Worm (Caenorhabditis elegans): Measurements from ENCODE around the gene C47A4.3.
A peak's percentile ranks its signal among the peaks of the same experiment; 100 is the strongest.

C47A4.3 gene

DNA sequence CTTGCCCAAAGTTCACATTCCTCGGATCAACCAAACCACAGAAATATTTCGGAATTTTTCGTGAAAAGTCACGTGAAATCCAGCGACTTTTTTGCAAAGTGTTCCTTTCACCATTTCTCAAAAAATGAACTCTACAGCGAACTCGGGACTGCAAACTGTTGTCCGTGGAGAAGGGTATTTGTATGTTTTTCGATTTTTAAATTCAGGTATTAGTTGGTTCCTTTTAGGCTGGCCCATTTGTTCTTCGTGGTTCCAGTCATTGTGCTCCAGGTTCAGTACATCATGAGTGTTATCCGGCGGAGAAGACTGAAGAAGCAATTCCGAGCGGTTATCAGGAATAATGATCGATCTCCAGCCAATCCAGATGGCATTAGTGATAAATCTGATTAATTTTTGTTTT lies 34.6 kb upstream of the C47A4.3 start:
- TF ChIP-seq zip-8 (tag; optimal IDR thresholded peaks at IDR 0.05) (no peak), mab-5 (tag; optimal IDR thresholded peaks at IDR 0.05) (no peak), ceh-43 (GFP tag; optimal IDR thresholded peaks at IDR 0.05) (no peak), nhr-28 (tag; optimal IDR thresholded peaks at IDR 0.05) (no peak), bed-3 (GFP tag; optimal IDR thresholded peaks at IDR 0.05) (no peak)

DNA sequence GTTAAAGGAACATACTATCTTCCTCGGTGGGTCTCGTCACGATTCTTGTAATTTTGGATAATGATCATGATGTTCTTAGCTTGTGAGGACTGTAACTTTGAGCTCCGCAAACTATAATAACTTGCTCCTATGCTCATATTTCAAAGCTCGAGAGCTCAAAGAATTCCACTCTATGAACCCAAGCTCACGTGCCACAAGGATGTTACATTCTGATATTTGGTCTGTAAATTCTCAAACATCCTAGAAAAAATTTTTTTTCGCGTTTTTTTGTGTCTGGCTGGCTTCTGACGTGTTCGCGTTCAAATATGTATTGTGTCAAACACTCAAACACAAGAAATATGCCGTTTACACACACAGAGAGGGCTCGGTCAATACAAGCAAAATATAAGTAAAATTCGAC lies 34.0 kb upstream of the C47A4.3 start, which contains the start of gene Y45F10D.16:
Y45F10D.16 (plus strand) TSS at position 301 of the 400 bp plus-strand sequence.
- TF ChIP-seq nhr-12 (tag; optimal IDR thresholded peaks at IDR 0.05) (no peak), nhr-76 (tag; optimal IDR thresholded peaks at IDR 0.05) (no peak), lin-32 (GFP tag; optimal IDR thresholded peaks at IDR 0.05) (no peak), hlh-1 (tag; optimal IDR thresholded peaks at IDR 0.05) (no peak), nhr-2 (tag; optimal IDR thresholded peaks at IDR 0.05) (no peak), unc-62 (GFP tag; optimal IDR thresholded peaks at IDR 0.05) (no peak)

DNA sequence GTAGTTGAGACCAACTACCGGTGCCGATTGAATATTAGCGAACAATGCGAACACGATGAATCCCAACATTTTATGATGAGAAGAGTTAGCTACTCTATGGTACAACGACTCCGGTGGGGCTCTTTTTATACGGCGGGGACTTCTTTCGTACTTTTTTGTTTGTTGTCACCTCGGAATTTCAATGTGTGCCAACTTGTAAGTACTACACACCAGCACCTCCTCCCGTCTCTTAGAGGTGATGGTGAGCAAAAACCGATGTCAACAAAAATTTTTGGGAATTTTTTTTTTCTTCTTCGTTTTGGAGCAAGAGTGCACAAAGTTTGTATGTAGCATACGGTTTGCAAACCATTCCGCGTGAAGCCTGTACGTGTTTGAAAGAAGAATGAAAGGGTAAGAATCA lies 32.4 kb upstream of the C47A4.3 start, which contains the start of gene Y45F10D.2:
Y45F10D.2 (minus strand) TSS at position 101 of the 400 bp plus-strand sequence.
- TF ChIP-seq nhr-237 (tag; optimal IDR thresholded peaks at IDR 0.05), result no peak
- TF ChIP-seq flh-1 (GFP tag; optimal IDR thresholded peaks at IDR 0.05), result no peak
- TF ChIP-seq unc-120 (tag; optimal IDR thresholded peaks at IDR 0.05; ENCODE audit: poor library complexity, severe bottlenecking), result no peak
- TF ChIP-seq drap-1 (GFP tag; optimal IDR thresholded peaks at IDR 0.05), result no peak
- TF ChIP-seq nhr-28 (tag; optimal IDR thresholded peaks at IDR 0.05), result no peak

ce11 chrIV:13764708-13765107 lies 22.6 kb upstream of the C47A4.3 start:
- TF ChIP-seq nhr-237 (tag; optimal IDR thresholded peaks at IDR 0.05) (no peak), lin-13 (tag; optimal IDR thresholded peaks at IDR 0.05) (no peak), ces-1 (GFP tag; optimal IDR thresholded peaks at IDR 0.05) (no peak), lin-32 (GFP tag; optimal IDR thresholded peaks at IDR 0.05) (no peak), unc-39 (tag; optimal IDR thresholded peaks at IDR 0.05) (no peak), tbx-8 (GFP tag; optimal IDR thresholded peaks at IDR 0.05) (no peak)

DNA sequence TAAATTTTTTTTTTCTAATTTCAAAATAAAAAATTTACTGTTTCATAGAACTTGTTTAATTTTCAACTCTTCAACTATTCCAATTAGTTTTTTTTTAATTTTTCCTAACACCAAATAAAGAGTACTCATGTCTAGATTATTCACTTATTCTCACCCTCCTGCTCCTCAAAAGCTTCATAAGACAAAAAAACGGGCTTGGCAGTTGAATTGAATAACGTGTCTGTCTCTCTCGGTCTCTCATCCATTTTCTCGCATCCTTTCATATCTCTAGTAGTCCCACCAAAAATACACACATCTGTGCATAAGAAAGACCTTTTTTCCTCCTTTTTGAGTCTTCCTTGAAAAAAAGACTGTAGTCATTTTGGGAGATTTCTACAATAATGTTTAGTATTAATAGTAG lies 21.3 kb upstream of the C47A4.3 start:
- TF ChIP-seq ces-1 (GFP tag; optimal IDR thresholded peaks at IDR 0.05), result peak; percentile 88
- TF ChIP-seq hlh-1 (tag; optimal IDR thresholded peaks at IDR 0.05), result no peak

DNA sequence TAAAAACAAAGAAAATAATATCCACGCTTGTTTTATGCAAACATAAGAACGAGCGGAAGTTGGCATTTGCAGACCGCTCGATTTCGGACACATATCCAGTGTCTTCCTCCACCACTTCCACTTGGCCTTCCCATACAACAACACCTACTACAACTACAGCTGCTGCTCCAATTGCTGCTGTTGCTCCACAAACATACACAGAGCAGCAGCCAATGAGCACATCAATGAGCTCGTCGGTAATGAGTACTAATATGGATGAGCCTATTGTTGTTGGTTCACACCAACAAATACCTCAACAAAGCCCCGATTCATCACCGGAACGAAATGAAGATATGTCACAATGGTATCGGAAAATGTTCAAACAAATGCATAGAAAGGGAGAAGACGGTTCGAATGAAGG lies 13.5 kb upstream of the C47A4.3 start:
- TF ChIP-seq M03D4.4 (tag; optimal IDR thresholded peaks at IDR 0.05) (no peak), ceh-43 (GFP tag; optimal IDR thresholded peaks at IDR 0.05) (no peak), mls-2 (tag; optimal IDR thresholded peaks at IDR 0.05) (no peak), sptf-1 (tag; optimal IDR thresholded peaks at IDR 0.05) (no peak), unc-120 (tag; optimal IDR thresholded peaks at IDR 0.05; ENCODE audit: poor library complexity, severe bottlenecking) (no peak), pha-4 (tag; optimal IDR thresholded peaks at IDR 0.05) (no peak), snpc-4 (tag; optimal IDR thresholded peaks at IDR 0.05) (no peak), blmp-1 (tag; optimal IDR thresholded peaks at IDR 0.05) (no peak), ceh-39 (tag; optimal IDR thresholded peaks at IDR 0.05) (no peak), ham-2 (GFP tag; optimal IDR thresholded peaks at IDR 0.05) (no peak), tbx-8 (GFP tag; optimal IDR thresholded peaks at IDR 0.05) (no peak), mep-1 (tag; optimal IDR thresholded peaks at IDR 0.05) (no peak), ztf-11 (tag; optimal IDR thresholded peaks at IDR 0.05) (no peak), unc-39 (tag; optimal IDR thresholded peaks at IDR 0.05) (no peak), flh-1 (GFP tag; optimal IDR thresholded peaks at IDR 0.05) (no peak), ceh-83 (GFP tag; optimal IDR thresholded peaks at IDR 0.05) (no peak), mab-5 (tag; optimal IDR thresholded peaks at IDR 0.05) (no peak), zip-8 (tag; optimal IDR thresholded peaks at IDR 0.05) (no peak)

- TF ChIP-seq drap-1 (GFP tag; optimal IDR thresholded peaks at IDR 0.05) (no peak), zip-8 (tag; optimal IDR thresholded peaks at IDR 0.05) (no peak), lin-32 (GFP tag; optimal IDR thresholded peaks at IDR 0.05) (no peak), pha-4 (tag; optimal IDR thresholded peaks at IDR 0.05) (no peak), ceh-43 (GFP tag; optimal IDR thresholded peaks at IDR 0.05) (no peak), nhr-28 (tag; optimal IDR thresholded peaks at IDR 0.05) (no peak), ces-1 (GFP tag; optimal IDR thresholded peaks at IDR 0.05) (no peak), nhr-12 (tag; optimal IDR thresholded peaks at IDR 0.05) (no peak), lsy-2 (tag; optimal IDR thresholded peaks at IDR 0.05) (no peak), nhr-237 (tag; optimal IDR thresholded peaks at IDR 0.05) (no peak), flh-1 (GFP tag; optimal IDR thresholded peaks at IDR 0.05) (no peak), lin-13 (tag; optimal IDR thresholded peaks at IDR 0.05) (no peak), unc-120 (tag; optimal IDR thresholded peaks at IDR 0.05; ENCODE audit: poor library complexity, severe bottlenecking) (no peak), unc-39 (tag; optimal IDR thresholded peaks at IDR 0.05) (no peak), M03D4.4 (tag; optimal IDR thresholded peaks at IDR 0.05) (no peak)
Observed at ce11 chrIV:13750033-13750432, 7.9 kb upstream of the C47A4.3 start, which contains the start of gene sorb-1. sorb-1 (plus strand) TSS chrIV:13750333.

All from whole organism, mixed stage, embryonic.